Worm (Caenorhabditis elegans): Measurements from ENCODE around the gene F53B7.4.
A peak's percentile ranks its signal among the peaks of the same experiment; 100 is the strongest.

Gene F53B7.4

ce11 chrV:11034748-11035147, 32.4 kb upstream of the F53B7.4 start, which contains the start of gene pptr-2:
TSS of gene pptr-2 (minus strand) at chrV:11034931.
- TF ChIP-seq nhr-21 (tag; optimal IDR thresholded peaks at IDR 0.05): no peak
- TF ChIP-seq fos-1 (tag; optimal IDR thresholded peaks at IDR 0.05): no peak
- no peak for TF ChIP-seq nhr-6 (tag; optimal IDR thresholded peaks at IDR 0.05)
- TF ChIP-seq sma-9 (GFP tag; optimal IDR thresholded peaks at IDR 0.05): peak; percentile 14
- no peak for TF ChIP-seq sma-9 (tag; optimal IDR thresholded peaks at IDR 0.05)
- no peak for TF ChIP-seq lsy-2 (tag; optimal IDR thresholded peaks at IDR 0.05)
- no peak for TF ChIP-seq ama-1 (optimal IDR thresholded peaks at IDR 0.05)
- TF ChIP-seq elt-1 (tag; optimal IDR thresholded peaks at IDR 0.05): no peak
- TF ChIP-seq F13H6.1 (tag; optimal IDR thresholded peaks at IDR 0.05): peak; percentile 41
- TF ChIP-seq C34F6.9 (tag; optimal IDR thresholded peaks at IDR 0.05): peak; percentile 16
- no peak for TF ChIP-seq lin-39 (tag; optimal IDR thresholded peaks at IDR 0.05)
- TF ChIP-seq ZK546.5 (tag; optimal IDR thresholded peaks at IDR 0.05): no peak
- no peak for TF ChIP-seq ztf-4 (tag; optimal IDR thresholded peaks at IDR 0.05)
- peak; percentile 22 for TF ChIP-seq sem-4 (tag; optimal IDR thresholded peaks at IDR 0.05)
- TF ChIP-seq dmd-4 (tag; optimal IDR thresholded peaks at IDR 0.05): no peak
- no peak for TF ChIP-seq lin-13 (GFP tag; optimal IDR thresholded peaks at IDR 0.05)
- TF ChIP-seq nhr-129 (tag; optimal IDR thresholded peaks at IDR 0.05): peak; percentile 59
- TF ChIP-seq mdl-1 (tag; optimal IDR thresholded peaks at IDR 0.05): no peak

DNA sequence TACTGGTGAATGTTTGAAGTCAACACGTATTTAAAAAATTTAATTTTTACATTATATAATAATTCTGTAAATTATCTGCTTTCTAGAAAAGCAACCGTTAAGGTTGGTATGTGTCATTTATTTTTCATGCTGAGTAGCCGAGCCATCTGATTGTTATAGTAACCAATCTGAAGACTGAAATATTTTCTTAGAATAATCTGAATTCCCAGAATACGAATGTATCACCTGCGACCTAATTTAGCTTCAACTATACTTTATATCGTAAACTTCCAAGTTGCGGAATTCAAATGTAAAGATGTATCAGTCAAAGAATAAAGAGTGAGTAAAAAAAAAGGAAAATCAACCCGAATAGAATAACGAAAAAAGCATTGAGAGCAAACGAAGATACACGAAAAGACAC, 30.9 kb upstream of the F53B7.4 start:
- TF ChIP-seq ZK546.5 (tag; optimal IDR thresholded peaks at IDR 0.05) (no peak), ztf-4 (tag; optimal IDR thresholded peaks at IDR 0.05) (no peak), unc-39 (tag; optimal IDR thresholded peaks at IDR 0.05) (no peak), nhr-129 (tag; optimal IDR thresholded peaks at IDR 0.05) (no peak), mdl-1 (tag; optimal IDR thresholded peaks at IDR 0.05) (no peak), lsy-2 (tag; optimal IDR thresholded peaks at IDR 0.05) (no peak), ztf-11 (tag; optimal IDR thresholded peaks at IDR 0.05) (no peak), sem-4 (tag; optimal IDR thresholded peaks at IDR 0.05) (no peak), ceh-16 (tag; optimal IDR thresholded peaks at IDR 0.05) (no peak), blmp-1 (tag; optimal IDR thresholded peaks at IDR 0.05; ENCODE audit: insufficient read depth) (no peak), aly-2 (tag; optimal IDR thresholded peaks at IDR 0.05) (no peak), nhr-25 (tag; optimal IDR thresholded peaks at IDR 0.05) (no peak)

DNA sequence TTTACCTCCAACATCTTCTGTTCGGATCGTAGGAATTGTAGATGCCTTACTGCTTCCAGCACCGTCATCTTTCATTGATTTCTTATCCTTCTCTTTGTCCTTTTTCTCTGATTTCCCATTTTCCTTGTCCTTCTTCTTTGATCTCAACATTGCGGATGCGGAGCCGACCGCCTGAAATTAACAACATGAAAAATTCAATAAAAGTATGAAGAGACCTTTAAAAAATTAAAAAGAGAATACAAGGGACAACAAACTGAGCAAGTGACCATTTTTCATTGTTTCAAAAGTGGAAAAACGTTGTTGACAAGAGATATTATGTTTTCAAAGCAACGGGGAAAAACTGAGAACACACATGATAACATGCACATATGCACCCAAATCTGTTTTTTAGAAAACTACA, 28.3 kb upstream of the F53B7.4 start:
- TF ChIP-seq nhr-21 (tag; optimal IDR thresholded peaks at IDR 0.05) (no peak), nhr-11 (tag; optimal IDR thresholded peaks at IDR 0.05) (no peak), ZK546.5 (tag; optimal IDR thresholded peaks at IDR 0.05) (no peak), zag-1 (tag; optimal IDR thresholded peaks at IDR 0.05) (no peak), alr-1 (tag; optimal IDR thresholded peaks at IDR 0.05) (no peak), crh-2 (tag; optimal IDR thresholded peaks at IDR 0.05) (no peak), mbf-1 (tag; optimal IDR thresholded peaks at IDR 0.05) (no peak), ama-1 (optimal IDR thresholded peaks at IDR 0.05) (no peak), nhr-23 (tag; optimal IDR thresholded peaks at IDR 0.05) (no peak), mdl-1 (tag; optimal IDR thresholded peaks at IDR 0.05) (no peak)

ce11 chrV:11029309-11029708, 27.0 kb upstream of the F53B7.4 start:
- peak; percentile 73 for TF ChIP-seq sma-9 (GFP tag; optimal IDR thresholded peaks at IDR 0.05)
- TF ChIP-seq sma-9 (tag; optimal IDR thresholded peaks at IDR 0.05): no peak
- peak; percentile 79 for TF ChIP-seq unc-55 (GFP tag; optimal IDR thresholded peaks at IDR 0.05)
- peak; percentile 94 for TF ChIP-seq gmeb-1 (tag; optimal IDR thresholded peaks at IDR 0.05)
- TF ChIP-seq fos-1 (tag; optimal IDR thresholded peaks at IDR 0.05): peak; percentile 24
- TF ChIP-seq F13H6.1 (tag; optimal IDR thresholded peaks at IDR 0.05): peak; percentile 57
- peak; percentile 16 for TF ChIP-seq nhr-10 (tag; optimal IDR thresholded peaks at IDR 0.05)
- TF ChIP-seq nhr-237 (tag; optimal IDR thresholded peaks at IDR 0.05): no peak
- TF ChIP-seq lin-13 (GFP tag; optimal IDR thresholded peaks at IDR 0.05): peak; percentile 20
- TF ChIP-seq ztf-11 (tag; optimal IDR thresholded peaks at IDR 0.05): no peak
- peak; percentile 70 for TF ChIP-seq crh-2 (tag; optimal IDR thresholded peaks at IDR 0.05)
- no peak for TF ChIP-seq alr-1 (tag; optimal IDR thresholded peaks at IDR 0.05)
- TF ChIP-seq Y55F3AM.14 (GFP tag; optimal IDR thresholded peaks at IDR 0.05): no peak
- peak; percentile 75 for TF ChIP-seq sma-3 (GFP tag; optimal IDR thresholded peaks at IDR 0.05)
- no peak for TF ChIP-seq nhr-77 (tag; optimal IDR thresholded peaks at IDR 0.05)
- peak; percentile 17 for TF ChIP-seq nhr-6 (tag; optimal IDR thresholded peaks at IDR 0.05)
- TF ChIP-seq lsy-2 (tag; optimal IDR thresholded peaks at IDR 0.05): peak in 1 of 2 experiments; percentile 70
- no peak for TF ChIP-seq mab-5 (tag; optimal IDR thresholded peaks at IDR 0.05)
- TF ChIP-seq ztf-1 (GFP tag; conservative IDR thresholded peaks at IDR 0.05): no peak
- TF ChIP-seq dmd-4 (tag; optimal IDR thresholded peaks at IDR 0.05): no peak
- peak; percentile 43 for TF ChIP-seq C34F6.9 (tag; optimal IDR thresholded peaks at IDR 0.05)

Measured in whole organism, L2 larva.